Fruit fly (Drosophila melanogaster) whole organism: ENCODE data around the gene Idua.

Source experiments
- Dll ChIP-seq: fragments of >200 bp; optimal IDR thresholded peaks from 2 replicates; lab custom pipeline; 2017
- pan ChIP-seq: fragments of >200 bp; optimal IDR thresholded peaks from 2 replicates; lab custom pipeline; 2017
- usp ChIP-seq: fragments of >200 bp; optimal IDR thresholded peaks from 2 replicates; lab custom pipeline; 2017; ENCODE audit warnings: missing biosample characterization, missing genetic modification characterization, mixed read lengths

dm6 chr2L:11155166-11155958 is 42.5 kb upstream of the Idua start, which contains the start of gene CG6287:
- TF ChIP-seq pan (lab: Kevin White, UChicago) (peak; percentile 46), Dll (peak; percentile 97), usp (GFP tag; lab: Kevin White, UChicago) (no peak)
